Worm (Caenorhabditis elegans): ENCODE data around the gene F20B6.4.

DNA sequence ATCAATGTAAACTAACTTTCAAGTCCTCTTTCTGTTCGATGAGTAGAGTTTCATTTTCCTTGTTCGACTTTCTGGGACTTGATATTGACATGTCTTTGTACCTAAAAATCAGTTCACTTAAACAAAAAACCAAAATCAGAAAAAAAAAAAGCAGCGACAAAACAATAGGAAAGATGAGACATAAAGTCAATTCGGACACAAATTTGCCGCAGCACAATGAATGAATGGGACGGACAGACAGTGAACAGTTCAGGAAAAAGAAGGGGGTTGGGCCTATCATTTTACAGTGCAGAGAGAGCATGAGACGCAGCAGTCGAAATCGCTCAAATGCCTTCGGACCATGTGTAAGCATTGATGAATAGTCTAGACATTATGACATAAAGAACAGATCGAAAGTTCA is 9.7 kb downstream of the F20B6.4 start, which contains the start of gene mrp-6:
- no peak for TF ChIP-seq nhr-237 (tag; optimal IDR thresholded peaks at IDR 0.05)
- TF ChIP-seq ceh-63 (GFP tag; optimal IDR thresholded peaks at IDR 0.05): no peak
- no peak for TF ChIP-seq unc-130 (tag; optimal IDR thresholded peaks at IDR 0.05)
- TF ChIP-seq lsy-2 (tag; optimal IDR thresholded peaks at IDR 0.05): no peak
- no peak for TF ChIP-seq fkh-10 (GFP tag; optimal IDR thresholded peaks at IDR 0.05)
- no peak for TF ChIP-seq nhr-77 (tag; optimal IDR thresholded peaks at IDR 0.05)
- no peak for TF ChIP-seq pqm-1 (tag; optimal IDR thresholded peaks at IDR 0.05)
- no peak for TF ChIP-seq aly-2 (tag; optimal IDR thresholded peaks at IDR 0.05)
- no peak for TF ChIP-seq nhr-85 (tag)
- no peak for TF ChIP-seq blmp-1 (tag; optimal IDR thresholded peaks at IDR 0.05)
- TF ChIP-seq lin-13 (GFP tag; optimal IDR thresholded peaks at IDR 0.05): no peak
